Worm (Caenorhabditis elegans) whole organism, L2 larva: ENCODE results near the gene ceh-16.

Experiments
- C34F6.9 ChIP-seq: fragments of 150-350 bp; optimal IDR thresholded peaks from 2 replicates; lab custom pipeline; 2014; ENCODE audit warnings: missing biosample characterization, missing genetic modification characterization
- F13H6.1 ChIP-seq: sonication (generic microtip); optimal IDR thresholded peaks from 2 replicates; lab custom pipeline; 2016; ENCODE audit warnings: missing genetic modification characterization, missing compliant biosample characterization
- ZK546.5 ChIP-seq: sonication (generic microtip); optimal IDR thresholded peaks from 2 replicates; lab custom pipeline; 2017; ENCODE audit warnings: missing biosample characterization, missing genetic modification characterization
- ama-1 ChIP-seq: fragments of 150-350 bp; optimal IDR thresholded peaks from 2 replicates; lab custom pipeline; 2018; ENCODE audit warnings: inconsistent platforms
- blmp-1 ChIP-seq: sonication (generic microtip); optimal IDR thresholded peaks from 2 replicates; lab custom pipeline; 2017; ENCODE audit warnings: missing genetic modification characterization, mild to moderate bottlenecking, missing compliant biosample characterization, antibody characterized with exemption, moderate library complexity; ENCODE audit not compliant: insufficient read depth
- ceh-82 ChIP-seq: fragments of 150-350 bp; optimal IDR thresholded peaks from 2 replicates; lab custom pipeline; 2014; ENCODE audit warnings: missing biosample characterization, missing genetic modification characterization
- crh-2 ChIP-seq: sonication (generic microtip); optimal IDR thresholded peaks from 2 replicates; lab custom pipeline; 2017; ENCODE audit warnings: missing biosample characterization, missing genetic modification characterization
- dmd-4 ChIP-seq: sonication (generic microtip); optimal IDR thresholded peaks from 2 replicates; lab custom pipeline; 2017; ENCODE audit warnings: missing biosample characterization, missing genetic modification characterization
- elt-3 ChIP-seq: sonication (generic microtip); optimal IDR thresholded peaks from 2 replicates; lab custom pipeline; 2017; ENCODE audit warnings: missing biosample characterization, missing genetic modification characterization
- fos-1 ChIP-seq: fragments of 150-350 bp; optimal IDR thresholded peaks from 2 replicates; lab custom pipeline; 2014; ENCODE audit warnings: missing biosample characterization, missing genetic modification characterization
- gmeb-1 ChIP-seq: fragments of 150-350 bp; optimal IDR thresholded peaks from 2 replicates; lab custom pipeline; 2014; ENCODE audit warnings: missing biosample characterization, missing genetic modification characterization
- lin-11 ChIP-seq: fragments of 150-350 bp; sonication (generic microtip); optimal IDR thresholded peaks from 2 replicates; lab custom pipeline; 2014; ENCODE audit warnings: missing biosample characterization, missing genetic modification characterization, inconsistent platforms, mixed read lengths
- lin-13 ChIP-seq: fragments of 150-350 bp; optimal IDR thresholded peaks from 2 replicates; lab custom pipeline; 2014; ENCODE audit warnings: missing biosample characterization, missing genetic modification reagents, missing genetic modification characterization
- lin-39 ChIP-seq: fragments of 150-350 bp; optimal IDR thresholded peaks from 2 replicates; lab custom pipeline; 2014; ENCODE audit warnings: missing biosample characterization, missing genetic modification reagents, missing genetic modification characterization
- lsy-2 ChIP-seq, 2 experiments: fragments of 150-350 bp in 1 of 2; sonication (generic microtip) in 1 of 2; optimal IDR thresholded peaks; 2 replicates each; lab custom pipeline; 2014 to 2017; ENCODE audit warnings: missing biosample characterization in 2 of 2, missing genetic modification characterization in 2 of 2
- mab-5 ChIP-seq: fragments of 150-350 bp; optimal IDR thresholded peaks from 2 replicates; lab custom pipeline; 2014; ENCODE audit warnings: missing biosample characterization, missing genetic modification characterization
- mbf-1 ChIP-seq: sonication (generic microtip); optimal IDR thresholded peaks from 2 replicates; lab custom pipeline; 2017; ENCODE audit warnings: missing biosample characterization, missing genetic modification characterization
- mdl-1 ChIP-seq, 2 experiments: fragments of 150-350 bp in 1 of 2; sonication (generic microtip) in 1 of 2; optimal IDR thresholded peaks; 2 replicates each; lab custom pipeline; 2017; ENCODE audit warnings: missing biosample characterization in 2 of 2, missing genetic modification characterization in 2 of 2
- nhr-129 ChIP-seq: fragments of 150-350 bp; optimal IDR thresholded peaks from 2 replicates; lab custom pipeline; 2014; ENCODE audit warnings: missing biosample characterization, missing genetic modification characterization
- nhr-237 ChIP-seq: fragments of 150-350 bp; optimal IDR thresholded peaks from 2 replicates; lab custom pipeline; 2014; ENCODE audit warnings: missing biosample characterization, missing genetic modification characterization
- peb-1 ChIP-seq: fragments of 150-350 bp; optimal IDR thresholded peaks from 2 replicates; lab custom pipeline; 2014; ENCODE audit warnings: missing biosample characterization, missing genetic modification characterization
- skn-1 ChIP-seq: sonication (generic microtip); optimal IDR thresholded peaks from 2 replicates; lab custom pipeline; 2017; ENCODE audit warnings: missing biosample characterization, missing genetic modification characterization
- sma-3 ChIP-seq: sonication (generic microtip); optimal IDR thresholded peaks from 2 replicates; lab custom pipeline; 2016; ENCODE audit warnings: missing genetic modification reagents, missing genetic modification characterization, missing compliant biosample characterization
- sma-9 ChIP-seq, 2 experiments: fragments of 150-350 bp in 1 of 2; sonication (generic microtip) in 1 of 2; optimal IDR thresholded peaks; 2 replicates each; lab custom pipeline; 2014 to 2016; ENCODE audit warnings: missing genetic modification characterization in 2 of 2, mild to moderate bottlenecking in 1 of 2, missing biosample characterization in 1 of 2, missing compliant biosample characterization in 1 of 2, missing genetic modification reagents in 1 of 2, moderate library complexity in 1 of 2
- unc-55 ChIP-seq: fragments of 150-350 bp; sonication (generic microtip); optimal IDR thresholded peaks from 3 replicates; lab custom pipeline; 2014; ENCODE audit warnings: missing biosample characterization, missing genetic modification reagents, missing genetic modification characterization
- zag-1 ChIP-seq: fragments of 150-350 bp; optimal IDR thresholded peaks from 2 replicates; lab custom pipeline; 2014; ENCODE audit warnings: missing biosample characterization, missing genetic modification characterization

ceh-16 gene

DNA sequence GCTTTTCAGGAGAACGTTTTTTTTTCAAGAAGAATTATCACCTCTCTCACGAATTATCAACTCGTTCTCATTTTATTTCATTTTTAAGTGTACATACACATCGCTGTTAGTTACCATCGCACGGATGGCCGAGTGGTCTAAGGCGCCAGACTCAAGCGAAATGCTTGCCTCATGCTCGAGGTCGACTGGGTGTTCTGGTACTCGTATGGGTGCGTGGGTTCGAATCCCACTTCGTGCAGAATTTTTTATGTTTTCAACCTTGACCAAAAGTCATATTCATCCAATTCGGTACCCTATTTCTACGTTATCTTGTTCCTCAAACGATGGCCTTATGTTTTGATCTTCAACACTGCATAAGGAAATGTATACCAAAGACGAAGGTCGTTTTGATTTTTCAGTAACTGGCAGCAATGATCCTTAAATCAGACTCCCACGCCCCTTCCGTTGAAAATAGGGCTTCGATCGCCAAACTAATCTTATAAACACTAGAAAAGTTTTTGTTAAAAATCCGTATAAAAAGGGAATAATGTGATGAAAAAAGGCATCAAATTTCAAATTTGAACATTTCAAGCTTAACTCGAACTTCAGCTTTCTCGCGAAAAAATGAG, 16.8 kb downstream of the ceh-16 start, which contains the start of gene fip-1:
TSS of gene fip-1 (plus strand) at position 558 of the 608 bp plus-strand sequence.
- TF ChIP-seq fos-1 (peak; percentile 16), sma-3 (GFP tag; lab: Kevin White, UChicago) (peak; percentile 44), lin-11 (tag; lab: Kevin White, UChicago) (no peak)

DNA sequence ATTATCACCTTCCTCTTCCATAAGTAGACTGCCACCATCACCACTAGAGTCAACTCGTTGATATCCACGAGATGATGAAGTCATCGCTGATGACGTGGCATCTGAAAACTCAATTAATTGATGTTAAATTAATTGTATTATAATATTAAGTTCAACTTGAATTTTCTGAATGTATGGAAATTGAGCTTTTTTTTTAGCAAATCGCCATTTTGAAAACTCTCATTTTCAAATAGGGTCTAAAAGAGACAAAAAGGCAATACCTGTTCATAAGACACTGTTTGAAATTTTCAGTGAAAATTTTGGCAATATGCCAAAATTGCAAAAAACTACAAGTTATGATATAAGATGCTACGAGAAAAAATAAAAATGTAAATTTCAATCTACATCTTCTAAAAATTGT, 21.1 kb downstream of the ceh-16 start, which contains the start of gene twk-7:
TSS of gene twk-7 (minus strand) at position 101 of the 400 bp plus-strand sequence.
- TF ChIP-seq ama-1 (lab: Kevin White, UChicago) (no peak), sma-9 (GFP tag; optimal IDR thresholded peaks at IDR 0.05; lab: Kevin White, UChicago) (no peak), sma-9 (tag; optimal IDR thresholded peaks at IDR 0.05; lab: Kevin White, UChicago) (no peak), elt-3 (tag; lab: Kevin White, UChicago) (no peak), gmeb-1 (no peak), ceh-82 (no peak)

- peak; percentile 32 for TF ChIP-seq fos-1
- TF ChIP-seq F13H6.1 (tag; lab: Kevin White, UChicago) = no peak
- TF ChIP-seq ceh-82 = no peak
- TF ChIP-seq dmd-4 = no peak
- TF ChIP-seq sma-9 (GFP tag; optimal IDR thresholded peaks at IDR 0.05; lab: Kevin White, UChicago) = peak; percentile 9
- TF ChIP-seq sma-9 (tag; optimal IDR thresholded peaks at IDR 0.05; lab: Kevin White, UChicago) = no peak
- TF ChIP-seq ama-1 (lab: Kevin White, UChicago) = no peak
- TF ChIP-seq lin-13 (GFP tag; lab: Kevin White, UChicago) = no peak
Measured at ce11 chrIII:8646021-8646420, 23.5 kb downstream of the ceh-16 start.

ce11 chrIII:8648589-8648988, 26.1 kb downstream of the ceh-16 start, which contains the start of gene F22B7.3:
F22B7.3 (plus strand) TSS chrIII:8648889.
- TF ChIP-seq unc-55 (GFP tag; lab: Kevin White, UChicago) (no peak), peb-1 (tag; lab: Kevin White, UChicago) (no peak)

ce11 chrIII:8650235-8650817, 27.8 kb downstream of the ceh-16 start, which contains the start of gene flp-23:
flp-23 (plus strand) TSS chrIII:8650767.
- peak in 1 of 2 experiments; percentile 48 for TF ChIP-seq lsy-2 (tag; optimal IDR thresholded peaks at IDR 0.05; lab: Kevin White, UChicago)
- no peak for TF ChIP-seq lin-39
- TF ChIP-seq skn-1 = no peak
- peak; percentile 43 for TF ChIP-seq lin-13 (GFP tag; lab: Kevin White, UChicago)
- TF ChIP-seq nhr-237 (tag; lab: Kevin White, UChicago) = no peak
- no peak for TF ChIP-seq C34F6.9 (tag; lab: Kevin White, UChicago)
- no peak for TF ChIP-seq crh-2 (tag; lab: Kevin White, UChicago)
- TF ChIP-seq sma-3 (GFP tag; lab: Kevin White, UChicago) = peak; percentile 10
- TF ChIP-seq lin-11 (tag; lab: Kevin White, UChicago) = no peak
- no peak for TF ChIP-seq mbf-1 (tag; lab: Kevin White, UChicago)
- TF ChIP-seq nhr-129 (tag; lab: Kevin White, UChicago) = peak; percentile 37
- peak; percentile 62 for TF ChIP-seq unc-55 (GFP tag; lab: Kevin White, UChicago)
- TF ChIP-seq fos-1 = no peak
- no peak for TF ChIP-seq ZK546.5 (tag; lab: Kevin White, UChicago)
- TF ChIP-seq, all 48 proteins: peak for 5

DNA sequence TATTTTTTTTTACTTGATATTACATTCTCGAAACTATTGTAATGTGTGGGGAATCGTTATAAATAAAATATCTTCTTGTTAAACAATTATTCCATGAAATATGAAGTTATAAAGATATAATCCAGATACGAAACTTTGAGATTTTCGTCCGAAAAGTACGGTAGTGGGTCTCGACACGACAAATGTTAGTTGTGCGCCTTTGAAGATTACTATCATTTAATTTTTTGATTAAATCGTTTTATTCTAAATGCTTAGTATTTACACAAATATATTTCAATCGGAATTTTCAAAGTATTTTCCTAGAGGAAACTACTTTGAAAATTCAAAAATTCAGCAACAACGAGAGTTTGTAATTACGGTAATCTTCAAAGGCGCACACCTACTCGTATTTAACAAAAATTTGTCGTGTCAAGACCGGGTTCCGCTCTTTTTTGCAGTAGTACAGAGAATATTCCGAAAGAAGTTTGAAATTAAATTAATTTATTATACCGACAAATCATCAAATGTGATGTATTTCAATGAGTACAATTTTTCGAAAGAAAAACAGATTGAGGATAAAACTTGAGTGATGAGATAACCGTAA, 29.7 kb downstream of the ceh-16 start:
- TF ChIP-seq zag-1 = no peak
- no peak for TF ChIP-seq mab-5 (tag; lab: Kevin White, UChicago)
- TF ChIP-seq lsy-2 (tag; optimal IDR thresholded peaks at IDR 0.05; lab: Kevin White, UChicago) = peak in 1 of 2 experiments; percentile 17
- TF ChIP-seq fos-1 = no peak
- peak; percentile 3 for TF ChIP-seq sma-3 (GFP tag; lab: Kevin White, UChicago)
- no peak for TF ChIP-seq unc-55 (GFP tag; lab: Kevin White, UChicago)
- no peak for TF ChIP-seq blmp-1
- TF ChIP-seq gmeb-1 = peak; percentile 17
- no peak for TF ChIP-seq ceh-82
- no peak for TF ChIP-seq mdl-1 (tag; optimal IDR thresholded peaks at IDR 0.05; lab: Kevin White, UChicago)
- TF ChIP-seq ama-1 (lab: Kevin White, UChicago) = peak; percentile 70
